Fruit fly (Drosophila melanogaster): ENCODE measurements around the gene Rpn3.

DNA sequence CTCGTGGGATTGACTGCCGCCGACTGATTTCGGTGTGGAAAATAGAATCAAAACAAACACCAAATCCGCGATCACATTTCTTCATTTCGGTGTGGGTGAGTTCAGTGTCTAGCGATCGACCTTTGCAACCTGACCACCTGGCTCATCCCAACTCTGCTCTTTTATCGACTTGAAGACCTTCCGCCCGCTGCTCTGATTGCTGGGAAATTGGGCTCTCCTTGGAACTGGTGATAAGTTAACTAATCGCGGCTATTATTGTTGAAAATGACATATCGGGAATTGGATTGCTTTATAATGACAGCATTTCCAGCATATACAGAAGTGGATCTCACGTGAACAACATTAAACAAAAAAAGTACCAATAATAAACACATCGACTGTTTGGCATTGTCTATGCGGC lies 45.8 kb downstream of the Rpn3 start:
- TF ChIP-seq Myc (optimal IDR thresholded peaks at IDR 0.05): no peak
- TF ChIP-seq psq (optimal IDR thresholded peaks at IDR 0.05): no peak
- TF ChIP-seq insv (optimal IDR thresholded peaks at IDR 0.05): no peak
- TF ChIP-seq h (optimal IDR thresholded peaks at IDR 0.05): no peak
- TF ChIP-seq Sin3A (optimal IDR thresholded peaks at IDR 0.05): no peak
- TF ChIP-seq ttk (optimal IDR thresholded peaks at IDR 0.05): no peak
